Worm (Caenorhabditis elegans): ENCODE results near the gene F14D7.8.
A peak's percentile ranks its signal among the peaks of the same experiment; 100 is the strongest.

The F14D7.8 gene

DNA sequence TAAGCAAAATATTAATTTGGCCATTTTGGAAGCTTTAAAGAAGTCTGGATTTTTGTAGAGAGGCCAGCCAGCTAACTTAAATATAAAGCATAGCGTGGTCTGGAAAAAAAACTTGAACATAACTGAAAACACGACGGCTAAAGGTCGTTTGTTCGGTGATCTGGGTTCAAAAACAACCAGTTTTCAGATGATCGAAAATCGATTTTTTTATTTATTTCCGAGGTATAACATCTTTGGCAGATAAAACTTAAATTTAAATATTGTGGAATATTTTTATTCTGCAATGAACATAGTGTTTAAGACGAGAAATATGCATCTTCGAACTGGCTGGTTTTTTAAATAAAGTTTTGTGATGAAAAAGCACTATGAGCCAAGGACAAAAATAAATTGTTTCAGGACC, 44.0 kb downstream of the F14D7.8 start, which contains the start of gene F40G12.4:
Gene F40G12.4 (minus strand): TSS at position 101 of the 400 bp plus-strand sequence.
- TF ChIP-seq Y67H2A.10 (GFP tag; conservative IDR thresholded peaks at IDR 0.05) (no peak), mcd-1 (GFP tag; IDR thresholded peaks at IDR 0.05) (no peak), F52B5.7 (tag; optimal IDR thresholded peaks at IDR 0.05) (no peak)

DNA sequence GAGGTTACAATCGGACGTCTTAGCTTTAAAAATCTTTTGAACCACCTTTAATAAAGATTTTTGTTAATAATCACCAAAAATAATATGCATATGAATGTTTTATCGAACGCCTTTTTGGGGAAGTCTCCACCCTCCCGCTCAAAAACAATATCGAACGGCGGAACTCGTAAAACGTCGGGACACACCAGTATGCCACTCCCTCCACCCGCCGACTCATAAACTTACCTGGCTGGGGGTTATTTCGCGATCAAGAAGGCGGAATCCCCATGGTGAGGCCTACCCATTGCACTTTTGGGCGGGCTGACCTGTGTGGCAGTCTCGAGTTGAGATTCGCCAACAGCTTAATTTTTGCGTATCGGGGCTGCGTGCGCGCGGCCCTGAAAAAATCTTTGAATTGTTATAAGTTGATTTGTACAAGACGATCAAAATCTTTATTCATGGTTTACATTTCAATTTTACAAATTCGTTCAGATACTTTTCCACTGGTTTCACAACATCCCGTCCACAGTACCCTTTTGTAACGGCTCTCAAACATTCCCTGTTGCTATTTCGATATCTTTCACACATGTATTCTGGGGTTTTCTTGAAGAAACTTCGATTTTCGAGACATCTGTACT, 45.2 kb downstream of the F14D7.8 start:
- no peak for TF ChIP-seq mel-28 (tag; optimal IDR thresholded peaks at IDR 0.05; ENCODE audit: borderline replicate concordance)
- TF ChIP-seq F52B5.7 (tag; optimal IDR thresholded peaks at IDR 0.05), result no peak
- no peak for TF ChIP-seq ztf-18 (tag; optimal IDR thresholded peaks at IDR 0.05)
- peak; percentile 23 for TF ChIP-seq tbp1 (GFP tag; optimal IDR thresholded peaks at IDR 0.05)
- TF ChIP-seq dpl-1 (GFP tag; optimal IDR thresholded peaks at IDR 0.05), result no peak
- peak; percentile 72 for TF ChIP-seq madf-6 (GFP tag; IDR thresholded peaks at IDR 0.05)
- TF ChIP-seq repo-1 (tag; optimal IDR thresholded peaks at IDR 0.05), result no peak
- no peak for TF ChIP-seq B0261.1 (tag; optimal IDR thresholded peaks at IDR 0.05)
- TF ChIP-seq fkh-3 (tag; optimal IDR thresholded peaks at IDR 0.05), result no peak
- no peak for TF ChIP-seq nfya-2 (GFP tag; IDR thresholded peaks at IDR 0.05)
- no peak for TF ChIP-seq nhr-120 (GFP tag; IDR thresholded peaks at IDR 0.05)
- TF ChIP-seq lin-54 (GFP tag; optimal IDR thresholded peaks at IDR 0.05), result no peak
- peak; percentile 48 for TF ChIP-seq lsl-1 (GFP tag; optimal IDR thresholded peaks at IDR 0.05)
- peak; percentile 4 for TF ChIP-seq die-1 (tag; optimal IDR thresholded peaks at IDR 0.05)
- TF ChIP-seq akir-1 (GFP tag; optimal IDR thresholded peaks at IDR 0.05), result no peak
- TF ChIP-seq K12H6.12 (tag; optimal IDR thresholded peaks at IDR 0.05), result no peak
- TF ChIP-seq snpc-4 (GFP tag; optimal IDR thresholded peaks at IDR 0.05), result peak; percentile 92
- TF ChIP-seq snpc-4 (tag; optimal IDR thresholded peaks at IDR 0.05), result peak; percentile 82 to 96 (median 93)
- TF ChIP-seq ceh-79 (tag; optimal IDR thresholded peaks at IDR 0.05), result no peak
- TF ChIP-seq mcd-1 (GFP tag; IDR thresholded peaks at IDR 0.05), result no peak
- peak; percentile 47; the same call in 1 of the 2 replicates for TF ChIP-seq ceh-100 (GFP tag; IDR thresholded peaks at IDR 0.05)
- TF ChIP-seq hmg-20 (GFP tag; IDR thresholded peaks at IDR 0.05), result no peak
- 0 out of 2 replicates have a peak, but pooled peaks have one; percentile 31 for TF ChIP-seq aptf-2 (GFP tag; conservative IDR thresholded peaks at IDR 0.05)
- peak; percentile 23 for TF ChIP-seq F49E8.2 (tag; optimal IDR thresholded peaks at IDR 0.05; ENCODE audit: insufficient read depth)
- TF ChIP-seq rcor-1 (GFP tag; IDR thresholded peaks at IDR 0.05), result peak; percentile 76
- 0 out of 2 replicates have a peak, but pooled peaks have one; percentile 15 for TF ChIP-seq madf-8 (GFP tag; conservative IDR thresholded peaks at IDR 0.05)
- TF ChIP-seq D2030.7 (GFP tag; IDR thresholded peaks at IDR 0.05), result peak; percentile 81
- TF ChIP-seq him-1 (tag; optimal IDR thresholded peaks at IDR 0.05), result peak; percentile 90
- no peak for TF ChIP-seq C17E4.6 (GFP tag; IDR thresholded peaks at IDR 0.05)
- no peak for TF ChIP-seq bed-2 (GFP tag; IDR thresholded peaks at IDR 0.05)
- TF ChIP-seq F57A8.1 (GFP tag; optimal IDR thresholded peaks at IDR 0.05), result no peak
- no peak for TF ChIP-seq ztf-22 (GFP tag; optimal IDR thresholded peaks at IDR 0.05)
- TF ChIP-seq ztf-28 (GFP tag; IDR thresholded peaks at IDR 0.05), result 0 out of 2 replicates have a peak, but pooled peaks have one; percentile 5
- TF ChIP-seq hsf-1 (GFP tag; IDR thresholded peaks at IDR 0.05), result peak; percentile 59; the same call in 1 of the 2 replicates
- TF ChIP-seq pbrm-1 (GFP tag; IDR thresholded peaks at IDR 0.05), result peak; percentile 29; the same call in 1 of the 2 replicates
- TF ChIP-seq snpc-1.1 (tag; optimal IDR thresholded peaks at IDR 0.05; ENCODE audit: insufficient read depth), result peak; percentile 92
- no peak for TF ChIP-seq hlh-12 (tag; optimal IDR thresholded peaks at IDR 0.05)
- peak; percentile 38; the same call in 1 of the 2 replicates for TF ChIP-seq F33H1.4 (GFP tag; IDR thresholded peaks at IDR 0.05)
- peak; percentile 26 for TF ChIP-seq sptf-2 (GFP tag; optimal IDR thresholded peaks at IDR 0.05)
- TF ChIP-seq snpc-1.3 (tag; optimal IDR thresholded peaks at IDR 0.05; ENCODE audit: insufficient read depth), result peak; percentile 59
- TF ChIP-seq xnd-1 (tag; optimal IDR thresholded peaks at IDR 0.05), result peak; percentile 11
- TF ChIP-seq T26A5.8 (tag; optimal IDR thresholded peaks at IDR 0.05), result no peak
- no peak for TF ChIP-seq egl-18 (GFP tag; IDR thresholded peaks at IDR 0.05)
- peak; percentile 59; the same call in 1 of the 2 replicates for TF ChIP-seq hmg-1.2 (GFP tag; IDR thresholded peaks at IDR 0.05)

Measured in whole organism, young adult.